Fruit fly (Drosophila melanogaster) whole organism, prepupa: ENCODE results near the gene Sirt1.

ENCODE experiments used
- CG16779 ChIP-seq: fragments of 200-800 bp; sonication (Bioruptor generic); optimal IDR thresholded peaks from 3 replicates; lab custom pipeline; 2017; ENCODE audit warnings: missing biosample characterization, mild to moderate bottlenecking, missing genetic modification characterization
- CG32006 ChIP-seq: fragments of 200-800 bp; sonication (Bioruptor generic); optimal IDR thresholded peaks from 3 replicates; lab custom pipeline; 2017; ENCODE audit warnings: missing biosample characterization, mild to moderate bottlenecking, missing genetic modification characterization
- Eip78C ChIP-seq: fragments of 200-800 bp; sonication (Bioruptor generic); peaks from one replicate; lab custom pipeline; 2016; ENCODE audit warnings: missing biosample characterization, missing genetic modification characterization
- net ChIP-seq: fragments of 200-800 bp; sonication (Bioruptor generic); optimal IDR thresholded peaks from 3 replicates; lab custom pipeline; 2016; ENCODE audit warnings: missing biosample characterization, missing genetic modification characterization

dm6 chr2L:13160227-13160626, 5.1 kb upstream of the Sirt1 start, which contains the start of gene kmg:
- TF ChIP-seq CG32006 (GFP tag; lab: Kevin White, UChicago) (no peak), Eip78C (GFP tag; lab: Kevin White, UChicago) (no peak), CG16779 (tag; lab: Kevin White, UChicago) (no peak), net (GFP tag; lab: Kevin White, UChicago) (no peak)
